Worm (Caenorhabditis elegans) whole organism, L1 larva: ENCODE data around the gene C49A9.5.

ENCODE experiments used
- C04F5.9 ChIP-seq: sonication (generic microtip); optimal IDR thresholded peaks from 2 replicates; lab custom pipeline; 2016; ENCODE audit warnings: missing genetic modification characterization, missing compliant biosample characterization
- C16A3.4 ChIP-seq: fragments of 150-350 bp; optimal IDR thresholded peaks from 2 replicates; lab custom pipeline; 2014; ENCODE audit warnings: missing biosample characterization, missing genetic modification characterization
- C34B4.2 ChIP-seq: sonication (generic microtip); optimal IDR thresholded peaks from 2 replicates; lab custom pipeline; 2017; ENCODE audit warnings: mild to moderate bottlenecking, missing genetic modification characterization, missing compliant biosample characterization
- Y116A8C.19 ChIP-seq: sonication (generic microtip); optimal IDR thresholded peaks from 2 replicates; lab custom pipeline; 2016; ENCODE audit warnings: missing compliant biosample characterization, missing genetic modification characterization, borderline replicate concordance
- aha-1 ChIP-seq: fragments of 150-350 bp; optimal IDR thresholded peaks from 2 replicates; lab custom pipeline; 2014; ENCODE audit warnings: missing biosample characterization, missing genetic modification characterization
- alr-1 ChIP-seq: fragments of 200-800 bp; sonication (Bioruptor generic); optimal IDR thresholded peaks from 2 replicates; lab custom pipeline; 2018; ENCODE audit warnings: borderline replicate concordance, mild to moderate bottlenecking, missing genetic modification characterization, missing compliant biosample characterization
- ama-1 ChIP-seq: fragments of 150-350 bp; optimal IDR thresholded peaks from 2 replicates; lab custom pipeline; 2014
- ceh-63 ChIP-seq: fragments of 200-800 bp; sonication (Bioruptor generic); optimal IDR thresholded peaks from 2 replicates; lab custom pipeline; 2018; ENCODE audit warnings: mild to moderate bottlenecking, missing genetic modification characterization, missing compliant biosample characterization
- ceh-8 ChIP-seq: fragments of 200-800 bp; sonication (Bioruptor generic); optimal IDR thresholded peaks from 2 replicates; lab custom pipeline; 2018; ENCODE audit warnings: mild to moderate bottlenecking, missing genetic modification characterization, moderate library complexity, missing compliant biosample characterization
- ceh-90 ChIP-seq: sonication (generic microtip); optimal IDR thresholded peaks from 2 replicates; lab custom pipeline; 2016; ENCODE audit warnings: missing genetic modification characterization, missing compliant biosample characterization
- ces-1 ChIP-seq: fragments of 150-350 bp; optimal IDR thresholded peaks from 2 replicates; lab custom pipeline; 2014; ENCODE audit warnings: missing biosample characterization, missing genetic modification reagents, missing genetic modification characterization
- dsc-1 ChIP-seq: sonication (generic microtip); optimal IDR thresholded peaks from 2 replicates; lab custom pipeline; 2016; ENCODE audit warnings: mild to moderate bottlenecking, missing genetic modification characterization, missing compliant biosample characterization
- efl-1 ChIP-seq, 4 experiments: fragments of 150-350 bp; optimal IDR thresholded peaks in 3 of 4; peaks in 1 of 4; 1 replicate in 1 of 4; 2 replicates in 3 of 4; lab custom pipeline; 2014; ENCODE audit warnings: missing biosample characterization in 2 of 4, missing genetic modification characterization in 2 of 4, missing genetic modification reagents in 2 of 4
- egl-27 ChIP-seq, 2 experiments: fragments of 150-350 bp in 1 of 2; sonication (generic microtip); optimal IDR thresholded peaks; 3 replicates each; lab custom pipeline; 2017 to 2018; ENCODE audit warnings: missing biosample characterization in 2 of 2, missing genetic modification characterization in 2 of 2, missing genetic modification reagents in 2 of 2
- elt-2 ChIP-seq: sonication (generic microtip); optimal IDR thresholded peaks from 2 replicates; lab custom pipeline; 2016; ENCODE audit warnings: missing genetic modification characterization, mild to moderate bottlenecking, inconsistent platforms, missing compliant biosample characterization, missing genetic modification reagents
- elt-3 ChIP-seq, 6 experiments: fragments of 150-350 bp in 1 of 6; sonication (generic microtip); optimal IDR thresholded peaks; 2 replicates each; lab custom pipeline; 2017 to 2018; ENCODE audit warnings: missing biosample characterization in 6 of 6, missing genetic modification characterization in 6 of 6, inconsistent platforms in 1 of 6
- fkh-10 ChIP-seq: sonication (generic microtip); optimal IDR thresholded peaks from 2 replicates; lab custom pipeline; 2017; ENCODE audit warnings: missing biosample characterization, missing genetic modification reagents, missing genetic modification characterization
- fkh-4 ChIP-seq: sonication (generic microtip); optimal IDR thresholded peaks from 2 replicates; lab custom pipeline; 2016; ENCODE audit warnings: missing compliant biosample characterization, missing genetic modification characterization, borderline replicate concordance
- fkh-8 ChIP-seq: sonication (generic microtip); optimal IDR thresholded peaks from 2 replicates; lab custom pipeline; 2016; ENCODE audit warnings: mild to moderate bottlenecking, missing genetic modification characterization, missing compliant biosample characterization
- fos-1 ChIP-seq: fragments of 150-350 bp; optimal IDR thresholded peaks from 2 replicates; lab custom pipeline; 2014; ENCODE audit warnings: missing biosample characterization, missing genetic modification characterization
- grh-1 ChIP-seq: fragments of 200-800 bp; sonication (Bioruptor generic); IDR thresholded peaks from 2 replicates; pipeline ENCODE4 v1.3.6; 2022; ENCODE audit warnings: missing genetic modification reagents, missing genetic modification characterization, missing compliant biosample characterization
- hlh-17 ChIP-seq: fragments of 200-800 bp; sonication (Bioruptor generic); optimal IDR thresholded peaks from 2 replicates; lab custom pipeline; 2018; ENCODE audit warnings: missing genetic modification characterization, mild to moderate bottlenecking, missing compliant biosample characterization, moderate library complexity, borderline replicate concordance
- hlh-4 ChIP-seq: sonication (generic microtip); optimal IDR thresholded peaks from 2 replicates; lab custom pipeline; 2016; ENCODE audit warnings: mild to moderate bottlenecking, missing genetic modification characterization, missing compliant biosample characterization
- irx-1 ChIP-seq: sonication (generic microtip); optimal IDR thresholded peaks from 2 replicates; lab custom pipeline; 2016; ENCODE audit warnings: missing genetic modification characterization, missing compliant biosample characterization
- lin-13 ChIP-seq: fragments of 150-350 bp; optimal IDR thresholded peaks from 2 replicates; lab custom pipeline; 2014; ENCODE audit warnings: missing biosample characterization, missing genetic modification reagents, missing genetic modification characterization
- lin-14 ChIP-seq: fragments of 200-800 bp; sonication (Bioruptor generic); optimal IDR thresholded peaks from 2 replicates; lab custom pipeline; 2018; ENCODE audit warnings: mild to moderate bottlenecking, missing genetic modification characterization, moderate library complexity, missing compliant biosample characterization
- lsy-2 ChIP-seq, 2 experiments: fragments of 150-350 bp; optimal IDR thresholded peaks; 2 replicates each; lab custom pipeline; 2014; ENCODE audit warnings: missing biosample characterization in 2 of 2, missing genetic modification characterization in 2 of 2
- mef-2 ChIP-seq: fragments of 150-350 bp; optimal IDR thresholded peaks from 2 replicates; lab custom pipeline; 2014; ENCODE audit warnings: missing biosample characterization, missing genetic modification characterization
- mep-1 ChIP-seq: fragments of 150-350 bp; optimal IDR thresholded peaks from 2 replicates; lab custom pipeline; 2014; ENCODE audit warnings: missing biosample characterization, missing genetic modification characterization
- nhr-11 ChIP-seq: fragments of 150-350 bp; optimal IDR thresholded peaks from 2 replicates; lab custom pipeline; 2014; ENCODE audit warnings: missing biosample characterization, missing genetic modification characterization
- nhr-12 ChIP-seq: sonication (generic microtip); optimal IDR thresholded peaks from 2 replicates; lab custom pipeline; 2017; ENCODE audit warnings: missing biosample characterization, missing genetic modification characterization
- nhr-28 ChIP-seq: fragments of 150-350 bp; optimal IDR thresholded peaks from 2 replicates; lab custom pipeline; 2014; ENCODE audit warnings: missing biosample characterization, missing genetic modification characterization
- nhr-47 ChIP-seq: sonication (generic microtip); optimal IDR thresholded peaks from 2 replicates; lab custom pipeline; 2016; ENCODE audit warnings: mild to moderate bottlenecking, missing genetic modification characterization, moderate library complexity, missing compliant biosample characterization
- nhr-71 ChIP-seq: sonication (generic microtip); optimal IDR thresholded peaks from 2 replicates; lab custom pipeline; 2016; ENCODE audit warnings: mild to moderate bottlenecking, missing genetic modification characterization, moderate library complexity, missing compliant biosample characterization
- nhr-77 ChIP-seq: fragments of 150-350 bp; optimal IDR thresholded peaks from 2 replicates; lab custom pipeline; 2014; ENCODE audit warnings: missing biosample characterization, missing genetic modification characterization
- nhr-90 ChIP-seq: sonication (generic microtip); optimal IDR thresholded peaks from 2 replicates; lab custom pipeline; 2016; ENCODE audit warnings: mild to moderate bottlenecking, missing genetic modification characterization, missing compliant biosample characterization; ENCODE audit not compliant: poor library complexity
- pag-3 ChIP-seq: sonication (generic microtip); optimal IDR thresholded peaks from 2 replicates; lab custom pipeline; 2017; ENCODE audit warnings: missing genetic modification characterization, mild to moderate bottlenecking, missing compliant biosample characterization, antibody characterized with exemption, borderline replicate concordance; ENCODE audit not compliant: insufficient read depth
- skn-1 ChIP-seq: fragments of 150-350 bp; optimal IDR thresholded peaks from 2 replicates; lab custom pipeline; 2014; ENCODE audit warnings: missing biosample characterization, missing genetic modification characterization
- swsn-7 ChIP-seq: sonication (generic microtip); optimal IDR thresholded peaks from 2 replicates; lab custom pipeline; 2016; ENCODE audit warnings: missing genetic modification characterization, missing compliant biosample characterization
- tlp-1 ChIP-seq: fragments of 150-350 bp; optimal IDR thresholded peaks from 2 replicates; lab custom pipeline; 2014; ENCODE audit warnings: missing biosample characterization, missing genetic modification characterization
- unc-130 ChIP-seq: fragments of 150-350 bp; optimal IDR thresholded peaks from 2 replicates; lab custom pipeline; 2017; ENCODE audit warnings: missing biosample characterization, missing genetic modification characterization, inconsistent platforms
- zip-4 ChIP-seq: fragments of 200-800 bp; sonication (Bioruptor generic); optimal IDR thresholded peaks from 2 replicates; lab custom pipeline; 2018; ENCODE audit warnings: mild to moderate bottlenecking, missing genetic modification characterization, moderate library complexity, missing compliant biosample characterization
- ztf-4 ChIP-seq: fragments of 150-350 bp; optimal IDR thresholded peaks from 2 replicates; lab custom pipeline; 2014; ENCODE audit warnings: missing biosample characterization, missing genetic modification characterization

C49A9.5 gene

DNA sequence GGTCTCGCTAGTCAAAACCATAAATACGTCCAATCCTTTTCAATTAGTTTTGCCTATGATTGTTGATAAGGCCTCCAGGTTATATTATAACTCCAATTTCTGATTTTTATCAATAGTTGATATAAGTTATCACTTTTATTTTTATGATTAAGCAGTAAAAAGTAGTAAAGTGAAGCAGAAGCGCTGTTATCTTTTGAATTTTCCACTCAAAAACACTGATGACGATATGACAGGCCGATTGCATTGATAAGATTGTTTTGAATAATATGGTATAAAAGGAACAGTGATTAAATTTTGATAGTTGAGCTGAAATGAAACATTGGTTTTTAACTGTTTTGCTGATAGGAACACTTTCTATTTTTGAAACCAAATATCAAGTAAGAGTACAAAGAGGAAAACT, 27.9 kb upstream of the C49A9.5 start, which contains the start of gene asp-9:
asp-9 (plus strand) TSS at position 312 of the 400 bp plus-strand sequence.
- TF ChIP-seq egl-27 (tag; optimal IDR thresholded peaks at IDR 0.05; lab: Kevin White, UChicago) (no peak), elt-2 (peak; percentile 40), ceh-8 (GFP tag; lab: Kevin White, UChicago) (no peak), irx-1 (tag; lab: Kevin White, UChicago) (no peak), nhr-12 (tag; lab: Kevin White, UChicago) (no peak)

DNA sequence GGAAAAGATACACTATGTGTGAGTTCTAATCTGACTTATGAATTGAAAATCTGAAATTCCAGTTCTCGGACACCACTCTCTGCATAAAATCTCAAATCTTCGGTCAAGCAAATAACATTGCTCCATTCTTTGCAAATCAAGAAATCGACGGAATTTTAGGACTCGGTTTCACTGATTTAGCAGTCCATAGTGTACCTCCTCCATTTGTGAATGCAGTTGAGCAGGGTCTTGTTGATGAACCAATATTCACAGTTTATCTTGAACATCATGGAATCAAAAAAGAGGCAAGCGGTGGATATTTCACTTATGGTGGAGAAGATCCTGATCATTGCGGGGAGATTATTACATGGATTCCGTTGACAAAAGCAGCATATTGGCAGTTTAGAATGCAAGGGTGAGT, 26.3 kb upstream of the C49A9.5 start:
- TF ChIP-seq unc-130 (tag; lab: Kevin White, UChicago): no peak
- TF ChIP-seq nhr-77 (tag; lab: Kevin White, UChicago): no peak
- TF ChIP-seq tlp-1: no peak
- no peak for TF ChIP-seq mef-2 (tag; lab: Kevin White, UChicago)
- TF ChIP-seq fkh-10 (GFP tag; lab: Kevin White, UChicago): no peak
- no peak for TF ChIP-seq fos-1 (tag; lab: Kevin White, UChicago)
- no peak for TF ChIP-seq C04F5.9 (tag; lab: Kevin White, UChicago)
- TF ChIP-seq grh-1 (GFP tag; lab: Robert Waterston, UW): no peak
- no peak for TF ChIP-seq dsc-1 (tag; lab: Kevin White, UChicago)
- TF ChIP-seq Y116A8C.19 (tag; lab: Kevin White, UChicago): no peak
- TF ChIP-seq lin-13 (GFP tag; lab: Kevin White, UChicago): no peak
- TF ChIP-seq alr-1 (tag; lab: Kevin White, UChicago): no peak

DNA sequence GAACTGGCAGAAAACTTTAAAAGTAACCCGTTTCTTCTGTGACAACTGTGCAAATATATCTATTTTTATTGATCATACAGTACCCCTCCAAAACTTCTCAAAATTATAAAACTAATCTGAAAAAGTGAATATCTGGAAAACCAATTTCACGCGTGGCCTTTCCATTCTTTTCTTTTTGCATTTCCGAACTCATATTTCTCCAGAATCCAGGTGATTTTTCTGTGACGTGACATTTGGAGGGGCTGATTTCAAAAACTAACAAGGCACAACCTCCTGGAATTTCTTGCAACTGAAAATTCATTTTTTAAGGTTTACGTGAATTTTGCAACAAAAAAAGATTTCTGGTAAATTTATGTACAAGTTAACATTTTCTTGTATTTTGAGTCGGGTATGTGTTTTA, 13.2 kb upstream of the C49A9.5 start:
- peak; percentile 96 for TF ChIP-seq hlh-4 (tag; lab: Kevin White, UChicago)
- TF ChIP-seq swsn-7 (tag; lab: Kevin White, UChicago): no peak
- no peak for TF ChIP-seq lsy-2 (tag; optimal IDR thresholded peaks at IDR 0.05; lab: Kevin White, UChicago)
- TF ChIP-seq fkh-8 (tag; lab: Kevin White, UChicago): peak; percentile 23
- peak; percentile 28 for TF ChIP-seq nhr-71 (tag; lab: Kevin White, UChicago)

DNA sequence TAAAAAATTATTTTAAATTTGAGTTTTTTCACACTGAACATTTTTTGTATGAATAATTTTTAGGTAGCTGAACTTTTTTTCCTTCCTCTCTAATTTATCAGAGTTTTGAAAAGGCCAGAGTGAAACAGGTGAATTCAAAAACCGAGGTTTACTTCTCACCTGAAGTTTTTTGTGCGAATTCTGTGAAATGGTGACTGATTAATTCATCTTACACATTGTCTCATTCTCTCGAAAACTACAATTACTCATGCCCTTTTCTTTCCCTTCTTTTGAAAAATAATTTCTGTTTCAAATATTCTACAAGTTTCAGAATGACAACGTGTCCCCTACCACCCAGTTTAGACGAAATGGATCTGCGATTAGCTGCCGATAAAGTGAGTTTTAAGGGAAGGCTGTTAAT, 11.7 kb upstream of the C49A9.5 start, which contains the start of gene tkr-2:
tkr-2 (plus strand) TSS at position 301 of the 400 bp plus-strand sequence.
- TF ChIP-seq hlh-4 (tag; lab: Kevin White, UChicago): peak; percentile 11
- no peak for TF ChIP-seq pag-3 (tag; lab: Kevin White, UChicago)
- TF ChIP-seq, all 84 proteins: peak for 1

DNA sequence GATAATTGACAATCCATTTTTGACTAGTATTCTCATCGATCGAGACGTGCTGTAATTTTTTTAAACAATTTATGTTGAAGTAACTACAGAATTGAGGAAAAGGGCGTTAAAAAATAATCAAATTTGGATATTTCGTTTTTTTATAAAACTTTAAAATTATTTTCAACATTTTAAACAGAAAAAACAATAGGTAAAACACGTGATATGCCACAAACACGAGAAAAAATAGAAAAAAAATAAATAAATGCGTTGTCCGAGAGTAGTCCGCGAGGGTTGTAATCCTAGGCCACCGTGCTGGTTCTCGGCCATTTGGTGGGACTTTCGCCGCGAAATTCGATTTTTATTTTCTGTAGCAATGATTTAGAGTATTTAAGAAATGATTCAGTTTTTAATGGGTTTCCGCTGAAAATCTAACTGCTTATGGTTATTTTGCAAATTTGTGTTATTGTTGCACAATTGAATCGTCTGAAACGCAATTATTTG, 7.1 kb upstream of the C49A9.5 start, which contains the start of gene C49A9.10:
C49A9.10 (minus strand) TSS at position 51 of the 483 bp plus-strand sequence.
- TF ChIP-seq hlh-4 (tag; lab: Kevin White, UChicago) (peak; percentile 88), hlh-17 (peak; percentile 74), C34B4.2 (tag; lab: Kevin White, UChicago) (peak; percentile 61), nhr-47 (peak; percentile 97), ceh-63 (GFP tag; lab: Kevin White, UChicago) (no peak), mep-1 (tag; lab: Kevin White, UChicago) (peak; percentile 84), nhr-11 (tag; lab: Kevin White, UChicago) (peak; percentile 28), ama-1 (no peak), nhr-90 (tag; lab: Kevin White, UChicago) (peak; percentile 97), swsn-7 (tag; lab: Kevin White, UChicago) (peak; percentile 92), nhr-28 (tag; lab: Kevin White, UChicago) (no peak), ces-1 (no peak), ztf-4 (peak; percentile 42), lin-14 (peak; percentile 91), ceh-90 (tag; lab: Kevin White, UChicago) (peak; percentile 98), Y116A8C.19 (tag; lab: Kevin White, UChicago) (peak; percentile 88), zip-4 (GFP tag; lab: Kevin White, UChicago) (peak; percentile 80), aha-1 (peak; percentile 8), elt-3 (tag; optimal IDR thresholded peaks at IDR 0.05; lab: Kevin White, UChicago) (peak in 3 of 6 experiments; percentile 5 to 76 (median 21)), C16A3.4 (tag; lab: Kevin White, UChicago) (peak; percentile 63), skn-1 (tag; lab: Kevin White, UChicago) (peak; percentile 79), fkh-4 (tag; lab: Kevin White, UChicago) (peak; percentile 98), efl-1 (optimal IDR thresholded peaks at IDR 0.05; lab: Kevin White, UChicago) (peak; percentile 98 to 99), efl-1 (GFP tag; optimal IDR thresholded peaks at IDR 0.05 in 1 of 2; lab: Kevin White, UChicago) (peak; percentile 98 to 100), fos-1 (tag; lab: Kevin White, UChicago) (peak; percentile 58)
